Fruit fly (Drosophila melanogaster) whole organism, embryonic: ENCODE results near the gene Hr78.

Experiments used
- BtbVII ChIP-seq: fragments of 200-800 bp; sonication (Bioruptor generic); optimal IDR thresholded peaks from 3 replicates; lab custom pipeline; 2017; ENCODE audit warnings: missing biosample characterization, mild to moderate bottlenecking, missing genetic modification characterization
- CG10147 ChIP-seq: fragments of 200-800 bp; sonication (Bioruptor generic); optimal IDR thresholded peaks from 2 replicates; lab custom pipeline; 2019; ENCODE audit warnings: missing biosample characterization, mild to moderate bottlenecking, missing genetic modification characterization, moderate library complexity
- CG10274 ChIP-seq: fragments of 200-800 bp; sonication (Bioruptor generic); optimal IDR thresholded peaks from 3 replicates; lab custom pipeline; 2017; ENCODE audit warnings: missing biosample characterization, mild to moderate bottlenecking, missing genetic modification characterization
- CG10959 ChIP-seq: fragments of 200-800 bp; sonication (Bioruptor generic); IDR thresholded peaks from 2 replicates; pipeline ENCODE4 v1.3.6; 2022; ENCODE audit warnings: missing biosample characterization, missing genetic modification characterization
- CG12071 ChIP-seq: fragments of 200-800 bp; sonication (Bioruptor generic); optimal IDR thresholded peaks from 3 replicates; lab custom pipeline; 2018; ENCODE audit warnings: missing biosample characterization, mild to moderate bottlenecking, missing genetic modification characterization
- CG13624 ChIP-seq: fragments of 200-800 bp; sonication (Bioruptor generic); optimal IDR thresholded peaks from 2 replicates; lab custom pipeline; 2016; ENCODE audit warnings: missing biosample characterization, missing genetic modification characterization
- CG17829 ChIP-seq: fragments of 200-800 bp; optimal IDR thresholded peaks from 2 replicates; lab custom pipeline; 2019; ENCODE audit warnings: missing biosample characterization, mild to moderate bottlenecking, missing genetic modification characterization, moderate library complexity
- CG2120 ChIP-seq: fragments of 200-800 bp; sonication (Bioruptor generic); optimal IDR thresholded peaks from 3 replicates; lab custom pipeline; 2016; ENCODE audit warnings: missing biosample characterization, missing genetic modification characterization
- CG3065 ChIP-seq: fragments of 200-800 bp; sonication (Bioruptor generic); optimal IDR thresholded peaks from 2 replicates; lab custom pipeline; 2016; ENCODE audit warnings: missing biosample characterization, missing genetic modification characterization
- CG3407 ChIP-seq: fragments of 200-800 bp; sonication (Bioruptor generic); optimal IDR thresholded peaks from 2 replicates; lab custom pipeline; 2018; ENCODE audit warnings: missing biosample characterization, mild to moderate bottlenecking, missing genetic modification characterization
- CG34422 ChIP-seq: fragments of 200-800 bp; sonication (Bioruptor generic); IDR thresholded peaks from 3 replicates; pipeline ENCODE4 v1.3.6; 2022; ENCODE audit warnings: missing biosample characterization, missing genetic modification characterization
- CG3726 ChIP-seq: fragments of 200-800 bp; sonication (Bioruptor generic); IDR thresholded peaks from 3 replicates; pipeline ENCODE4, ENCODE4 v1.3.6; 2022; ENCODE audit warnings: missing biosample characterization, missing genetic modification characterization
- CG4617 ChIP-seq: fragments of 200-800 bp; sonication (Bioruptor generic); optimal IDR thresholded peaks from 3 replicates; lab custom pipeline; 2016; ENCODE audit warnings: missing biosample characterization, missing genetic modification characterization, borderline replicate concordance
- CG4820 ChIP-seq: fragments of 200-800 bp; sonication (Bioruptor generic); optimal IDR thresholded peaks from 3 replicates; lab custom pipeline; 2016; ENCODE audit warnings: missing biosample characterization, missing genetic modification characterization
- CG6765 ChIP-seq: fragments of 200-800 bp; sonication (Bioruptor generic); optimal IDR thresholded peaks from 3 replicates; lab custom pipeline; 2017; ENCODE audit warnings: missing biosample characterization, mild to moderate bottlenecking, missing genetic modification characterization
- CG7357 ChIP-seq: fragments of 200-800 bp; sonication (Bioruptor generic); IDR thresholded peaks from 3 replicates; pipeline ENCODE4 v1.3.6; 2022; ENCODE audit warnings: missing biosample characterization, missing genetic modification characterization
- CG7786 ChIP-seq: fragments of 200-800 bp; sonication (Bioruptor generic); optimal IDR thresholded peaks from 2 replicates; lab custom pipeline; 2016; ENCODE audit warnings: missing biosample characterization, missing genetic modification characterization
- CG7963 ChIP-seq: fragments of 200-800 bp; sonication (Bioruptor generic); IDR thresholded peaks from 3 replicates; pipeline ENCODE4 v1.3.6; 2022; ENCODE audit warnings: missing biosample characterization, missing genetic modification characterization; ENCODE audit not compliant: partially characterized antibody
- CG8924 ChIP-seq: fragments of 200-800 bp; optimal IDR thresholded peaks from 3 replicates; lab custom pipeline; 2019; ENCODE audit warnings: missing biosample characterization, mild to moderate bottlenecking, missing genetic modification characterization, moderate library complexity
- CG9797 ChIP-seq: fragments of 200-800 bp; sonication (Bioruptor generic); optimal IDR thresholded peaks from 3 replicates; lab custom pipeline; 2018; ENCODE audit warnings: missing biosample characterization, mild to moderate bottlenecking, missing genetic modification characterization
- CrebB ChIP-seq: fragments of 200-800 bp; sonication (Bioruptor generic); optimal IDR thresholded peaks from 3 replicates; lab custom pipeline; 2018; ENCODE audit warnings: missing biosample characterization, mild to moderate bottlenecking, missing genetic modification characterization
- Dll ChIP-seq: fragments of 200-800 bp; sonication (Bioruptor generic); IDR thresholded peaks from 4 replicates; pipeline ENCODE4 v1.3.6; 2022; ENCODE audit warnings: missing biosample characterization, missing genetic modification characterization; ENCODE audit not compliant: partially characterized antibody
- Fer1 ChIP-seq: fragments of 200-800 bp; sonication (Bioruptor generic); optimal IDR thresholded peaks from 2 replicates; lab custom pipeline; 2017; ENCODE audit warnings: missing biosample characterization, mild to moderate bottlenecking, missing genetic modification characterization
- MESR4 ChIP-seq: fragments of 200-800 bp; sonication (Bioruptor generic); optimal IDR thresholded peaks from 2 replicates; lab custom pipeline; 2018; ENCODE audit warnings: missing biosample characterization, mild to moderate bottlenecking, missing genetic modification characterization, moderate library complexity
- Max ChIP-seq: fragments of 200-800 bp; sonication (Bioruptor generic); optimal IDR thresholded peaks from 2 replicates; lab custom pipeline; 2016; ENCODE audit warnings: missing biosample characterization, mild to moderate bottlenecking, missing genetic modification characterization
- Mrtf ChIP-seq: fragments of 200-800 bp; sonication (Bioruptor generic); IDR thresholded peaks from 3 replicates; pipeline ENCODE4 v1.3.6; 2022; ENCODE audit warnings: missing biosample characterization, missing genetic modification characterization
- Side ChIP-seq: fragments of 200-800 bp; sonication (Bioruptor generic); optimal IDR thresholded peaks from 2 replicates; lab custom pipeline; 2016; ENCODE audit warnings: missing biosample characterization, missing genetic modification characterization
- Sin3A ChIP-seq: fragments of >200 bp; optimal IDR thresholded peaks from 2 replicates; lab custom pipeline; 2018
- Six4 ChIP-seq: fragments of 200-800 bp; sonication (Bioruptor generic); optimal IDR thresholded peaks from 2 replicates; lab custom pipeline; 2016; ENCODE audit warnings: missing biosample characterization, missing genetic modification characterization
- Sox102F ChIP-seq: fragments of 200-800 bp; sonication (Bioruptor generic); optimal IDR thresholded peaks from 2 replicates; lab custom pipeline; 2018; ENCODE audit warnings: missing biosample characterization, mild to moderate bottlenecking, missing genetic modification characterization, moderate library complexity
- Sry-δ ChIP-seq: fragments of 200-800 bp; sonication (Bioruptor generic); optimal IDR thresholded peaks from 2 replicates; lab custom pipeline; 2016; ENCODE audit warnings: missing biosample characterization, missing genetic modification characterization
- Tbp ChIP-seq: fragments of >200 bp; optimal IDR thresholded peaks from 2 replicates; lab custom pipeline; 2018; ENCODE audit warnings: missing biosample characterization, missing genetic modification characterization
- ac ChIP-seq: fragments of 200-800 bp; sonication (Bioruptor generic); optimal IDR thresholded peaks from 3 replicates; lab custom pipeline; 2017; ENCODE audit warnings: missing biosample characterization, mild to moderate bottlenecking, missing genetic modification characterization
- ash1 ChIP-seq: fragments of 200-800 bp; sonication (Bioruptor generic); optimal IDR thresholded peaks from 2 replicates; lab custom pipeline; 2018; ENCODE audit warnings: missing biosample characterization, mild to moderate bottlenecking, missing genetic modification characterization
- bigmax ChIP-seq: fragments of 200-800 bp; sonication (Bioruptor generic); optimal IDR thresholded peaks from 2 replicates; lab custom pipeline; 2018; ENCODE audit warnings: missing biosample characterization, mild to moderate bottlenecking, missing genetic modification characterization
- crp ChIP-seq, 2 experiments: fragments of 200-800 bp; sonication (Bioruptor generic); optimal IDR thresholded peaks; 2 replicates in 1 of 2; 3 replicates in 1 of 2; lab custom pipeline; 2017; ENCODE audit warnings: missing biosample characterization in 2 of 2, missing genetic modification characterization in 2 of 2, mild to moderate bottlenecking in 1 of 2, moderate library complexity in 1 of 2
- gfzf ChIP-seq: fragments of 200-800 bp; sonication (Bioruptor generic); optimal IDR thresholded peaks from 2 replicates; lab custom pipeline; 2016; ENCODE audit warnings: missing biosample characterization, mild to moderate bottlenecking, missing genetic modification characterization, moderate library complexity
- grn ChIP-seq: fragments of 200-800 bp; sonication (Bioruptor generic); optimal IDR thresholded peaks from 3 replicates; lab custom pipeline; 2017; ENCODE audit warnings: missing biosample characterization, missing genetic modification characterization
- jumu ChIP-seq: fragments of 200-800 bp; sonication (Bioruptor generic); optimal IDR thresholded peaks from 3 replicates; lab custom pipeline; 2016; ENCODE audit warnings: missing biosample characterization, missing genetic modification characterization
- lola ChIP-seq, 3 experiments: fragments of >200 bp in 2 of 3; fragments of 200-800 bp in 1 of 3; sonication (Bioruptor generic) in 1 of 3; optimal IDR thresholded peaks; 2 replicates each; lab custom pipeline; 2017 to 2019; ENCODE audit warnings: missing biosample characterization in 3 of 3, missing genetic modification characterization in 3 of 3, mild to moderate bottlenecking in 1 of 3, moderate library complexity in 1 of 3
- lov ChIP-seq, 2 experiments: fragments of 200-800 bp in 1 of 2; fragments of >200 bp in 1 of 2; sonication (Bioruptor generic) in 1 of 2; IDR thresholded peaks in 1 of 2; optimal IDR thresholded peaks in 1 of 2; 2 replicates in 1 of 2; 3 replicates in 1 of 2; pipeline versions ENCODE4 v1.3.6 to Lab custom; 2017 to 2022; ENCODE audit warnings: missing biosample characterization in 1 of 2, missing genetic modification characterization in 1 of 2
- nom ChIP-seq: fragments of 200-800 bp; sonication (Bioruptor generic); optimal IDR thresholded peaks from 2 replicates; lab custom pipeline; 2017; ENCODE audit warnings: missing biosample characterization, missing genetic modification characterization, mild to moderate bottlenecking, moderate library complexity, missing genetic modification reagents
- otp ChIP-seq: fragments of 200-800 bp; sonication (Bioruptor generic); IDR thresholded peaks from 3 replicates; pipeline ENCODE4, ENCODE4 v1.3.6; 2022; ENCODE audit warnings: missing biosample characterization, missing genetic modification characterization
- pfk ChIP-seq: fragments of 200-800 bp; sonication (Bioruptor generic); optimal IDR thresholded peaks from 2 replicates; lab custom pipeline; 2018; ENCODE audit warnings: missing biosample characterization, mild to moderate bottlenecking, missing genetic modification characterization, moderate library complexity
- pzg ChIP-seq: fragments of 200-800 bp; sonication (Bioruptor generic); optimal IDR thresholded peaks from 3 replicates; lab custom pipeline; 2018; ENCODE audit warnings: missing biosample characterization, mild to moderate bottlenecking, missing genetic modification characterization, moderate library complexity
- schlank ChIP-seq: fragments of 200-800 bp; sonication (Bioruptor generic); optimal IDR thresholded peaks from 2 replicates; lab custom pipeline; 2018; ENCODE audit warnings: missing biosample characterization, mild to moderate bottlenecking, missing genetic modification characterization
- sna ChIP-seq: fragments of 200-800 bp; sonication (Bioruptor generic); IDR thresholded peaks from 2 replicates; pipeline ENCODE4 v1.3.6; 2022; ENCODE audit warnings: missing biosample characterization, missing genetic modification characterization; ENCODE audit not compliant: partially characterized antibody
- ssp ChIP-seq: fragments of 200-800 bp; sonication (Bioruptor generic); IDR thresholded peaks from 2 replicates; pipeline ENCODE4 v1.3.6; 2022; ENCODE audit warnings: missing biosample characterization, missing genetic modification characterization
- tio ChIP-seq: fragments of 200-800 bp; sonication (Bioruptor generic); optimal IDR thresholded peaks from 2 replicates; lab custom pipeline; 2017; ENCODE audit warnings: missing biosample characterization, missing genetic modification characterization, inconsistent platforms
- vfl ChIP-seq: fragments of 200-800 bp; sonication (Bioruptor generic); optimal IDR thresholded peaks from 2 replicates; lab custom pipeline; 2016; ENCODE audit warnings: missing biosample characterization, missing genetic modification characterization
- zfh2 ChIP-seq: fragments of 200-800 bp; sonication (Bioruptor generic); optimal IDR thresholded peaks from 2 replicates; lab custom pipeline; 2016; ENCODE audit warnings: missing biosample characterization, missing genetic modification characterization

The Hr78 gene

dm6 chr3L:21536857-21537256, 39.6 kb upstream of the Hr78 start, which contains the start of gene Rpn10 (continued):
- TF ChIP-seq CG3726 (GFP tag; lab: Robert Waterston, UW) (no peak), CrebB (tag; lab: Kevin White, UChicago) (no peak), ssp (GFP tag; lab: Robert Waterston, UW) (no peak), CG8924 (tag; lab: Kevin White, UChicago) (no peak), schlank (tag; lab: Kevin White, UChicago) (no peak), CG7963 (GFP tag; lab: Robert Waterston, UW) (peak; percentile 93), CG3065 (GFP tag; lab: Kevin White, UChicago) (no peak), CG4820 (GFP tag; lab: Kevin White, UChicago) (no peak), grn (GFP tag; lab: Kevin White, UChicago) (no peak), ash1 (GFP tag; lab: Kevin White, UChicago) (no peak), Sin3A (peak; percentile 27), CG17829 (peak; percentile 58), Fer1 (GFP tag; lab: Kevin White, UChicago) (peak; percentile 13), sna (GFP tag; lab: Robert Waterston, UW) (peak; percentile 94), crp (GFP tag; optimal IDR thresholded peaks at IDR 0.05; lab: Kevin White, UChicago) (no peak), CG10147 (no peak), CG7786 (GFP tag; lab: Kevin White, UChicago) (no peak), CG7357 (GFP tag; lab: Robert Waterston, UW) (no peak), Sox102F (GFP tag; lab: Kevin White, UChicago) (no peak), Six4 (no peak), CG9797 (peak; percentile 93), Dll (GFP tag; lab: Robert Waterston, UW) (peak; percentile 95), CG3407 (GFP tag; lab: Kevin White, UChicago) (no peak), MESR4 (peak; percentile 76), Tbp (GFP tag; lab: Kevin White, UChicago) (no peak), CG2120 (GFP tag; lab: Kevin White, UChicago) (peak; percentile 54), CG34422 (GFP tag; lab: Robert Waterston, UW) (peak; percentile 61; the same call in 1 of the 3 replicates), pfk (GFP tag; lab: Kevin White, UChicago) (peak; percentile 69), lola (GFP tag; optimal IDR thresholded peaks at IDR 0.05; lab: Kevin White, UChicago) (peak in 1 of 3 experiments; percentile 13), CG6765 (GFP tag; lab: Kevin White, UChicago) (no peak), CG12071 (no peak), pzg (GFP tag; lab: Kevin White, UChicago) (peak; percentile 94), Max (GFP tag; lab: Kevin White, UChicago) (no peak), Mrtf (GFP tag; lab: Robert Waterston, UW) (no peak), vfl (GFP tag; lab: Kevin White, UChicago) (no peak), Side (GFP tag; lab: Kevin White, UChicago) (peak; percentile 20), CG10274 (GFP tag; lab: Kevin White, UChicago) (no peak), bigmax (no peak), ac (GFP tag; lab: Kevin White, UChicago) (no peak), Sry-δ (GFP tag; lab: Kevin White, UChicago) (peak; percentile 81), CG10959 (GFP tag; lab: Robert Waterston, UW) (no peak), zfh2 (GFP tag; lab: Kevin White, UChicago) (peak; percentile 27), jumu (no peak), CG13624 (GFP tag; lab: Kevin White, UChicago) (peak; percentile 29), otp (no peak), nom (GFP tag; lab: Kevin White, UChicago) (peak; percentile 8), gfzf (GFP tag; lab: Kevin White, UChicago) (peak; percentile 71), BtbVII (GFP tag; lab: Kevin White, UChicago) (no peak), lov (optimal IDR thresholded peaks at IDR 0.05; lab: Kevin White, UChicago) (no peak), lov (GFP tag; IDR thresholded peaks at IDR 0.05; lab: Robert Waterston, UW) (no peak), tio (GFP tag; lab: Kevin White, UChicago) (no peak), CG4617 (GFP tag; lab: Kevin White, UChicago) (peak; percentile 88)
